Worm (Caenorhabditis elegans) whole organism, L4 larva: ENCODE measurements around the gene F55C5.17.

Experiments
- ZK546.5 ChIP-seq, 2 experiments: sonication (generic microtip); optimal IDR thresholded peaks; 2 replicates each; lab custom pipeline; 2017; ENCODE audit warnings: missing biosample characterization in 2 of 2, missing genetic modification characterization in 2 of 2
- ceh-28 ChIP-seq: fragments of 150-350 bp; optimal IDR thresholded peaks from 2 replicates; lab custom pipeline; 2014; ENCODE audit warnings: missing biosample characterization, missing genetic modification reagents, missing genetic modification characterization

DNA sequence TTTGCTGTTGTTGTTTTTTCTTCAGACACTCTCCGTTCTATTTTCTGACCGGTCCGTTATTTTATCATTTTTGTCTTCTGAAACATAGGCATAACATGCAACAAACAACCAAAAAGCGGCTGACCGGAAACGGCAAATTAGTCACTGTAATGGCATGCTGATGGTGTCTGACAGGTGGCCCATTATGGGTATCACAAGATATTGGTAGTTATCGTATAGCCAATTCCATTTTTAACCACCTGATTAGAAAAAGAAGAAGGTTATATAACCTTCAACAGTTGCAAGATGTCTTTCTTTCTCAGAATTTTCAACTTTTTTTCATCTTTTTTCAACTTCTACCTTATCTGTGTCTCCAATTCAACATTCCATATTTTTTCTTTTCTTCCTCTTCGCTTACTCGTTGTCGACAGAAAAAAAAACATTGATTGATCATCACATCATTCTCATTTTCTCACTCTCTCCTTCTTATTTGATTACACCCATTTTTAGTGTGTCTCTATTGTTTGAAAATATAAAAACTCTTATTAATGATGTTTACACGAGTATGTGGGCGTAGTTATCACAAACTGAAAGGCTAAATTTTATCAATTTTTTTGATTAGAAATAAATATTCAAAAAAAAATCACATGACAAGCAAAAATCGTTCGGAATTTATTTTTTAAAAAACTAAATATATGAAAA is 1.4 kb upstream of the F55C5.17 start:
- no peak for TF ChIP-seq ceh-28 (tag; lab: Kevin White, UChicago)
- no peak for TF ChIP-seq ZK546.5 (tag; optimal IDR thresholded peaks at IDR 0.05; lab: Kevin White, UChicago)
